Fruit fly (Drosophila melanogaster) Kc167 (cell line): ENCODE data around the gene SmydA-4.

Experiments used
- Sin3A ChIP-seq: fragments of >200 bp; optimal IDR thresholded peaks from 2 replicates; lab custom pipeline; 2018; ENCODE audit warnings: missing external identifiers
- h ChIP-seq: fragments of >200 bp; optimal IDR thresholded peaks from 3 replicates; lab custom pipeline; 2018; ENCODE audit warnings: missing external identifiers
- insv ChIP-seq: fragments of >200 bp; optimal IDR thresholded peaks from 3 replicates; lab custom pipeline; 2018; ENCODE audit warnings: missing external identifiers
- psq ChIP-seq: fragments of >200 bp; optimal IDR thresholded peaks from 2 replicates; lab custom pipeline; 2017; ENCODE audit warnings: missing external identifiers
- ttk ChIP-seq: sonication (Bioruptor generic); optimal IDR thresholded peaks from 2 replicates; lab custom pipeline; 2017; ENCODE audit warnings: missing external identifiers

- no peak for TF ChIP-seq h (lab: Kevin White, UChicago)
- TF ChIP-seq ttk = no peak
- no peak for TF ChIP-seq Sin3A (lab: Kevin White, UChicago)
- TF ChIP-seq psq (lab: Kevin White, UChicago) = no peak
- no peak for TF ChIP-seq insv (lab: Kevin White, UChicago)
Observed at dm6 chrX:11059519-11059918, 15.0 kb downstream of the SmydA-4 start, which contains the start of gene CG1545.
